Worm (Caenorhabditis elegans): ENCODE results near the gene R07G3.8.
A peak's percentile ranks its signal among the peaks of the same experiment; 100 is the strongest.

Gene R07G3.8

ce11 chrII:7631677-7632210, 11.4 kb upstream of the R07G3.8 start:
- TF ChIP-seq skn-1 (tag; optimal IDR thresholded peaks at IDR 0.05), result no peak
- no peak for TF ChIP-seq elt-2 (tag; optimal IDR thresholded peaks at IDR 0.05)
- TF ChIP-seq pax-3 (tag; optimal IDR thresholded peaks at IDR 0.05), result no peak
- TF ChIP-seq dsc-1 (tag; optimal IDR thresholded peaks at IDR 0.05), result no peak
- TF ChIP-seq tbx-2 (tag; optimal IDR thresholded peaks at IDR 0.05), result no peak
- no peak for TF ChIP-seq nhr-28 (tag; optimal IDR thresholded peaks at IDR 0.05)
- peak in 1 of 2 experiments; percentile 19 for TF ChIP-seq lin-35 (GFP tag; optimal IDR thresholded peaks at IDR 0.05)
- peak in 2 of 6 experiments; percentile 26 to 33 for TF ChIP-seq elt-3 (tag; optimal IDR thresholded peaks at IDR 0.05)
- TF ChIP-seq fkh-8 (tag; optimal IDR thresholded peaks at IDR 0.05), result no peak
- peak; percentile 61 for TF ChIP-seq blmp-1 (tag; optimal IDR thresholded peaks at IDR 0.05)
- TF ChIP-seq xbp-1 (tag; optimal IDR thresholded peaks at IDR 0.05), result no peak
- no peak for TF ChIP-seq nhr-12 (tag; optimal IDR thresholded peaks at IDR 0.05)
- no peak for TF ChIP-seq nhr-237 (tag; optimal IDR thresholded peaks at IDR 0.05)
- TF ChIP-seq nhr-85 (tag), result no peak
- TF ChIP-seq nhr-47 (tag; optimal IDR thresholded peaks at IDR 0.05), result no peak
- TF ChIP-seq C16A3.4 (tag; optimal IDR thresholded peaks at IDR 0.05), result no peak
- TF ChIP-seq aha-1 (tag; optimal IDR thresholded peaks at IDR 0.05), result no peak
- TF ChIP-seq lsy-2 (tag; optimal IDR thresholded peaks at IDR 0.05), result peak in 1 of 2 experiments; percentile 87
- TF ChIP-seq nhr-77 (tag; optimal IDR thresholded peaks at IDR 0.05), result no peak
- no peak for TF ChIP-seq ceh-63 (GFP tag; optimal IDR thresholded peaks at IDR 0.05)
- peak; percentile 85 for TF ChIP-seq fkh-10 (GFP tag; optimal IDR thresholded peaks at IDR 0.05)
- no peak for TF ChIP-seq irx-1 (tag; optimal IDR thresholded peaks at IDR 0.05)
- no peak for TF ChIP-seq C34B4.2 (tag; optimal IDR thresholded peaks at IDR 0.05)
- TF ChIP-seq lin-13 (GFP tag; optimal IDR thresholded peaks at IDR 0.05), result no peak
- TF ChIP-seq ceh-88 (GFP tag; IDR thresholded peaks at IDR 0.05), result no peak
- TF ChIP-seq unc-62 (GFP tag; optimal IDR thresholded peaks at IDR 0.05), result no peak
- TF ChIP-seq mdl-1 (tag; optimal IDR thresholded peaks at IDR 0.05), result no peak
- no peak for TF ChIP-seq nhr-90 (tag; optimal IDR thresholded peaks at IDR 0.05; ENCODE audit: poor library complexity)
- no peak for TF ChIP-seq alr-1 (tag; optimal IDR thresholded peaks at IDR 0.05; ENCODE audit: borderline replicate concordance)
- no peak for TF ChIP-seq ces-1 (GFP tag; optimal IDR thresholded peaks at IDR 0.05)
- TF ChIP-seq lin-14 (GFP tag; optimal IDR thresholded peaks at IDR 0.05), result peak; percentile 60
- TF ChIP-seq lir-3 (tag; optimal IDR thresholded peaks at IDR 0.05; ENCODE audit: poor library complexity), result no peak
- TF ChIP-seq aly-2 (tag; optimal IDR thresholded peaks at IDR 0.05), result no peak
- no peak for TF ChIP-seq nhr-84 (tag; optimal IDR thresholded peaks at IDR 0.05)
- TF ChIP-seq ets-5 (GFP tag; IDR thresholded peaks at IDR 0.05), result no peak
- no peak for TF ChIP-seq ztf-11 (tag; optimal IDR thresholded peaks at IDR 0.05)
- no peak for TF ChIP-seq unc-30 (tag; optimal IDR thresholded peaks at IDR 0.05)
- TF ChIP-seq C04F5.9 (tag; optimal IDR thresholded peaks at IDR 0.05), result no peak
- TF ChIP-seq ceh-90 (tag; optimal IDR thresholded peaks at IDR 0.05), result no peak
- no peak for TF ChIP-seq ceh-8 (GFP tag; optimal IDR thresholded peaks at IDR 0.05)
- no peak for TF ChIP-seq unc-98 (GFP tag; IDR thresholded peaks at IDR 0.05)
- TF ChIP-seq hlh-4 (tag; optimal IDR thresholded peaks at IDR 0.05), result no peak

ce11 chrII:7631171-7631570, 10.9 kb upstream of the R07G3.8 start:
- TF ChIP-seq isw-1 (GFP tag; IDR thresholded peaks at IDR 0.05) (no peak), ztf-4 (tag; optimal IDR thresholded peaks at IDR 0.05) (peak; percentile 34), snpc-4 (tag; optimal IDR thresholded peaks at IDR 0.05) (no peak), lir-3 (tag; optimal IDR thresholded peaks at IDR 0.05; ENCODE audit: poor library complexity) (no peak), mdl-1 (tag; optimal IDR thresholded peaks at IDR 0.05) (peak in 1 of 2 experiments; percentile 21), Y116A8C.19 (tag; optimal IDR thresholded peaks at IDR 0.05; ENCODE audit: borderline replicate concordance) (no peak), xbp-1 (tag; optimal IDR thresholded peaks at IDR 0.05) (no peak), pqm-1 (tag; optimal IDR thresholded peaks at IDR 0.05) (no peak), lsy-2 (tag; optimal IDR thresholded peaks at IDR 0.05) (no peak), nhr-20 (tag; optimal IDR thresholded peaks at IDR 0.05) (peak; percentile 30), tbx-2 (tag; optimal IDR thresholded peaks at IDR 0.05) (peak; percentile 37), mep-1 (tag; optimal IDR thresholded peaks at IDR 0.05) (peak; percentile 7), unc-130 (tag; optimal IDR thresholded peaks at IDR 0.05) (peak; percentile 58), lin-14 (GFP tag; optimal IDR thresholded peaks at IDR 0.05) (peak; percentile 9), lin-35 (GFP tag; optimal IDR thresholded peaks at IDR 0.05) (no peak), nhr-85 (tag) (peak; percentile 90), lin-15B (tag; optimal IDR thresholded peaks at IDR 0.05) (no peak), elt-3 (tag; optimal IDR thresholded peaks at IDR 0.05) (peak in 5 of 6 experiments; percentile 31 to 85 (median 79)), grh-1 (GFP tag; IDR thresholded peaks at IDR 0.05) (peak; percentile 62), ets-5 (GFP tag; IDR thresholded peaks at IDR 0.05) (no peak), nhr-90 (tag; optimal IDR thresholded peaks at IDR 0.05; ENCODE audit: poor library complexity) (no peak), rnt-1 (tag; optimal IDR thresholded peaks at IDR 0.05) (no peak)

Data from whole organism, L1 larva.